Fruit fly (Drosophila melanogaster) whole organism: ENCODE results near the gene Osi20.

ENCODE experiments used
- CG8478 ChIP-seq: fragments of >200 bp; optimal IDR thresholded peaks from 2 replicates; lab custom pipeline; 2018; ENCODE audit warnings: inconsistent platforms
- Dll ChIP-seq: fragments of >200 bp; optimal IDR thresholded peaks from 2 replicates; lab custom pipeline; 2017
- EcR ChIP-seq, 2 experiments: fragments of >200 bp; optimal IDR thresholded peaks; 2 replicates each; lab custom pipeline; 2017; ENCODE audit warnings: missing biosample characterization in 2 of 2, missing genetic modification characterization in 2 of 2, missing genetic modification reagents in 2 of 2
- pan ChIP-seq: fragments of >200 bp; optimal IDR thresholded peaks from 2 replicates; lab custom pipeline; 2017
- psq ChIP-seq: fragments of >200 bp; optimal IDR thresholded peaks from 2 replicates; lab custom pipeline; 2017
- usp ChIP-seq: fragments of >200 bp; optimal IDR thresholded peaks from 2 replicates; lab custom pipeline; 2017; ENCODE audit warnings: missing biosample characterization, missing genetic modification characterization, mixed read lengths

The Osi20 gene

dm6 chr3R:6351696-6352378 lies 11.9 kb downstream of the Osi20 start:
- TF ChIP-seq usp (GFP tag; lab: Kevin White, UChicago) = no peak
- TF ChIP-seq EcR (GFP tag; optimal IDR thresholded peaks at IDR 0.05; lab: Kevin White, UChicago) = no peak
- no peak for TF ChIP-seq psq (lab: Kevin White, UChicago)
- no peak for TF ChIP-seq pan (lab: Kevin White, UChicago)
- TF ChIP-seq Dll (lab: Kevin White, UChicago) = no peak
- TF ChIP-seq CG8478 (lab: Kevin White, UChicago) = no peak

DNA sequence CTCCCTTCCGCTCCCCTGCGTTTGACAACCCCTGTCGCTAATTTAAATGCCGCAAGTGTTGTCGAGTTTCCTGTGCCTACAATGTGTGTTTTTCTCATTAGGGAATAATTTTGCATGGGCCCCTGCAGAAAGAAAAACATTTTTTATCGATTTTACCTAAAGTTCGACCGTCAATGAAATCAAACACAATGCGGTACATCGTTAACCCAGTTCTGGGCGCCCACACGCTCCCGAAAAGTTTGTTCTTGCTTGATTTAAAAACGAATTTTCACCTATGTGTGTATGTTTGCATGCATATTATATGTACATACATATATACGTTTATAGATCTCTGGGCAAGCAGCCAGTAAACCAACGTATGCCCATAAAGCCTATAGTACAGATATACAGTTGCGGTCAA lies 12.5 kb downstream of the Osi20 start:
- TF ChIP-seq pan (lab: Kevin White, UChicago) = peak; percentile 31
- TF ChIP-seq psq (lab: Kevin White, UChicago) = no peak
- TF ChIP-seq Dll (lab: Kevin White, UChicago) = no peak

DNA sequence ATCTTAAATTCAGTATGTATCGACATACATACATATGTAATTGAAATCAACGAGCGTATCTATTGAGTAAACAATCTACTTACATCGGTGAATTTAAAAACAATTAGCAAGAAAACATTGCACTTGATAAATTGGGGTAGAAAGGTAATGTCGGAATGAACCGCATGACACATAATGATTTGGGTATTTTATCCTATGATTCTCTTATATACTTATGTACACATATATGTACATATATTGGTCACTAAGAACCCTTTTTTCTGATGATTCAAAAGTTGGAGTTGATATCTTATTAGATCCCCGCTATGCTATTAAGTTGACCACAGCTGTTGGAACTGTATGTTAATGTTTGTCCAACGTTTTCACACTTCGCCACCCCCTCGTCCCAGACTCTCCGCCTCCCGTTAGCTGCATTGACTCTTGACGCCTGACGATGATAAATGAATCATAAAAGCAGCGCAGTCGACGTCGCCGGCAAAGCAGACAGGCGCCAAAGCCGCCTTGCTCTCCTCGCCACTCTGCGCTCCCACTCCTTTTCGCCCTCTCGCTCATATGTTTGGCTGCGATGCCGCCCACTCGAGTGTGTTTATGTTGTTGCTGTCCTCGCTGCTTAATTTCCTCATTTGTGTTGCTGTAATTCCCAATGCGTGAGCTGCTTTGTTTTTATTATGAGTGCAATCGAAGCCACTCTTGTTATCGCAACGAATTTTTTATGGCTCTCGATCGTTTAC lies 13.2 kb downstream of the Osi20 start:
- no peak for TF ChIP-seq EcR (GFP tag; optimal IDR thresholded peaks at IDR 0.05; lab: Kevin White, UChicago)
- no peak for TF ChIP-seq CG8478 (lab: Kevin White, UChicago)
- no peak for TF ChIP-seq psq (lab: Kevin White, UChicago)
- TF ChIP-seq usp (GFP tag; lab: Kevin White, UChicago) = no peak
- no peak for TF ChIP-seq pan (lab: Kevin White, UChicago)
- TF ChIP-seq Dll (lab: Kevin White, UChicago) = no peak

DNA sequence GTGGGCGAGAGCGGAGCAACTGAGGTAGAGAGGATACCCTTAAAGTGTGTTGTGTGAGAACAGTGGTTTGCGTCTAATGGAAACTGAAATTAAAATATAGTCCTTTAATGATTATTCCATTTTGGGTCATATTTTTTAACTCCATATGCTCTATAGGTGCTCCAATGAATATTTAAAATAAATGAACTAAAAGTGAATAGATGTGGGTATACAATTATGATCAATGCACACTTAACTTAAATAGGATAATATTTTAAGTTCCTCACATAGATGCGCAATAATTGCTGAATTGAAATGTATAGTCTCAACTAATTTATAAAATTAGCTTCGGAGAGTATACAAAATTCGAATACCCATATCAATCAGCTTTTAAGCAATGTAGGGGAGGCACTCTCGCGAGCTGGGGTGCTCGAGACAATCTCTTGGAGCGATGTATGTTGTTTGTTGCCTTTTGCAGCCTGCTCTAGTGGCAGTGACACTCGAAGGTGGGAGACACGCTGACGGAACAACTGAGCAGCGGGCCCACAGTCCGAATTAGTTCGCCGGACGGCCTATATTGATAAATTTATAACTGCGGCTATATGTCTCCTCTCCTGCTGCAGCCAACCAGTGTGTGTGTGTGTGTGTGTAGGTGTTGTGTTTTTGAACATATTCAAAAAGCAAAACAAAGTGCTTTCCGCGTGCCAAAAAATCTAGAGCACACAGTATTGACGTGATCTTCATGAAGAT lies 13.9 kb downstream of the Osi20 start:
- TF ChIP-seq EcR (GFP tag; optimal IDR thresholded peaks at IDR 0.05; lab: Kevin White, UChicago) (no peak), pan (lab: Kevin White, UChicago) (no peak), psq (lab: Kevin White, UChicago) (no peak), CG8478 (lab: Kevin White, UChicago) (no peak), Dll (lab: Kevin White, UChicago) (no peak), usp (GFP tag; lab: Kevin White, UChicago) (no peak)

DNA sequence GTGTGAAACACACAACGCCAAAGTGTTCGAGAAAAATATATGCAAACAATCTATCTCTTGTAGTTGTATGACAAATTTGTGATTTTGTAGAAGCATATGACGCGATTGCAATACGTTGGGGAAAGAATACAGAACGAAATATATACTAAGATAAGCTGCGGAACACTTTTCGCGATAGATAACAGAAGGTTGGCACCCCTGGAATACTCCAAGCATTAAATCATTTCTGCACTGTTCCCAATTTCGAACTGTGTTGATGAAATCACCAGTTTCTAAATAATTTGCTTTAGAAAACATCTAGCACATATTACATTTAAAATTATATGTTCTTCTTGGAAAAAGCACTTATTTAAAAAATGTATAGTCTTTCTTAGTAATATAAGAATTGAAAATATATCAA lies 14.5 kb downstream of the Osi20 start:
- TF ChIP-seq psq (lab: Kevin White, UChicago) (no peak), EcR (GFP tag; optimal IDR thresholded peaks at IDR 0.05; lab: Kevin White, UChicago) (no peak), CG8478 (lab: Kevin White, UChicago) (no peak), usp (GFP tag; lab: Kevin White, UChicago) (no peak), pan (lab: Kevin White, UChicago) (no peak), Dll (lab: Kevin White, UChicago) (no peak)

- TF ChIP-seq Dll (lab: Kevin White, UChicago) (no peak), pan (lab: Kevin White, UChicago) (no peak), psq (lab: Kevin White, UChicago) (no peak), CG8478 (lab: Kevin White, UChicago) (no peak), usp (GFP tag; lab: Kevin White, UChicago) (no peak), EcR (GFP tag; optimal IDR thresholded peaks at IDR 0.05; lab: Kevin White, UChicago) (no peak)
Measured at dm6 chr3R:6368100-6368499, 28.2 kb downstream of the Osi20 start, which contains the start of gene CG42724. Gene CG42724, minus strand, starts transcription at chr3R:6368288.

DNA sequence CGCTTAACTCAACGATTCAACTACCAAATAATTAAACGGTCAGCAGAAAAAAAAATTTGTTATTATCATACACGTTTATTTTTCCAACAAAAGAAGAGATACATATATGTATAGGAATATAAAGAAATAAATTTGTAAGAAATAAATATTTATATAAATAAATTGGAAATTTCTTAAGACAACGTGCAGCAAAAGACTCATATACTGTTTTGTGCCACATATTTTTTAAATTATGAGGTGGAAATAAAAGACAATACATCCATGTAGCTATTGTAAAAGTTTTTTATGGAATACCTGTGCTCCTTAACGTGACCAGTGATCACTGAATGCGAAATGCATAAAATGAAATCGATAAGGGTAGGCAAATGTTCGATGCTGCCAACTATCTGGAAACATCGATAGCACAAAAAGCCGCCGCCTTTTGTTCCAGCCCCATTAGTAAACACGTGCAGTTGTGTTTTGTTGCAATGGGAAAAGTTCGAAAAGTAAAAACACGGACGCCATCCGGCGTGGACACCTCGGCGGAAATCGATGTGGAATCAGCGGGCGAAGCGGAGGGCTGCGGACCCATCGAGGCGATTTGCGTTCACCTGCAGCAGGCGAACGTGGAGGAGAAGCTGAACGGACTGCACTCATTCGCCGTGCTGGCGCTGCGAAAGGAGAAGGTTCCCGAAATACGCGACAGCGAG lies 28.8 kb downstream of the Osi20 start, which contains the start of gene CG10286:
CG10286 (plus strand) TSS at position 416 of the 689 bp plus-strand sequence.
- TF ChIP-seq Dll (lab: Kevin White, UChicago) (no peak), EcR (GFP tag; optimal IDR thresholded peaks at IDR 0.05; lab: Kevin White, UChicago) (no peak)

dm6 chr3R:6373512-6374306 lies 33.8 kb downstream of the Osi20 start:
- TF ChIP-seq pan (lab: Kevin White, UChicago) = no peak
- no peak for TF ChIP-seq usp (GFP tag; lab: Kevin White, UChicago)
- no peak for TF ChIP-seq CG8478 (lab: Kevin White, UChicago)
- TF ChIP-seq psq (lab: Kevin White, UChicago) = no peak
- TF ChIP-seq EcR (GFP tag; optimal IDR thresholded peaks at IDR 0.05; lab: Kevin White, UChicago) = no peak
- no peak for TF ChIP-seq Dll (lab: Kevin White, UChicago)

DNA sequence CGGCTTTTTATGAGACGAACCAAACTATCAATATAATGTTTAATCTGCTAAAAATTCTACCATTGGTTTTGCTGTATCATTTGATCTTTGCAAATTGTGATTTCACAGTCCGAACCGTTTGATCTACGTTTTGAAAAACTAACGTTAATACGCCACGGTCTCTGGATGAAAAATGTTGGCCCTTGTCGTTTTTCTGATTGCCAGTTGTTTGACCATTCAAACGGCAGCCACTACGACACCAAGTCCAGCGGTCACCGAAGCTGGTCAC lies 34.3 kb downstream of the Osi20 start, which contains the start of gene CG42564:
CG42564 (plus strand) TSS at position 169 of the 268 bp plus-strand sequence.
- TF ChIP-seq usp (GFP tag; lab: Kevin White, UChicago) (no peak), CG8478 (lab: Kevin White, UChicago) (no peak), Dll (lab: Kevin White, UChicago) (no peak), psq (lab: Kevin White, UChicago) (no peak), pan (lab: Kevin White, UChicago) (no peak), EcR (GFP tag; optimal IDR thresholded peaks at IDR 0.05; lab: Kevin White, UChicago) (no peak)

dm6 chr3R:6375944-6376343 lies 36.0 kb downstream of the Osi20 start, which contains the start of gene CRAT:
Gene CRAT, minus strand, starts transcription at chr3R:6376044.
- TF ChIP-seq psq (lab: Kevin White, UChicago) = no peak
- TF ChIP-seq usp (GFP tag; lab: Kevin White, UChicago) = no peak
- TF ChIP-seq pan (lab: Kevin White, UChicago) = no peak
- no peak for TF ChIP-seq Dll (lab: Kevin White, UChicago)
- TF ChIP-seq EcR (GFP tag; optimal IDR thresholded peaks at IDR 0.05; lab: Kevin White, UChicago) = no peak
- no peak for TF ChIP-seq CG8478 (lab: Kevin White, UChicago)
